Worm (Caenorhabditis elegans) whole organism, young adult: ENCODE measurements around the gene tre-3.

Source experiments
- B0261.1 ChIP-seq: sonication (generic microtip); optimal IDR thresholded peaks from 2 replicates; lab custom pipeline; 2016; ENCODE audit warnings: mild to moderate bottlenecking, missing genetic modification characterization, moderate library complexity, missing compliant biosample characterization
- B0336.3 ChIP-seq: fragments of 200-800 bp; sonication (Bioruptor generic); IDR thresholded peaks from 2 replicates; pipeline ENCODE4 v1.3.6; 2022; ENCODE audit warnings: missing genetic modification characterization, missing compliant biosample characterization
- C06A6.2 ChIP-seq: fragments of 200-800 bp; sonication (Bioruptor generic); conservative IDR thresholded peaks from 2 replicates; pipeline ENCODE4 v1.3.6; 2022; ENCODE audit warnings: missing genetic modification characterization, missing compliant biosample characterization
- D2030.7 ChIP-seq: fragments of 200-800 bp; sonication (Bioruptor generic); IDR thresholded peaks from 2 replicates; pipeline ENCODE4 v1.3.6; 2022; ENCODE audit warnings: missing genetic modification reagents, missing genetic modification characterization, missing compliant biosample characterization
- F10E7.11 ChIP-seq: sonication (generic microtip); optimal IDR thresholded peaks from 2 replicates; lab custom pipeline; 2017; ENCODE audit warnings: mild to moderate bottlenecking, missing genetic modification characterization, moderate library complexity, missing compliant biosample characterization
- F33H1.4 ChIP-seq: fragments of 200-800 bp; sonication (Bioruptor generic); IDR thresholded peaks from 2 replicates; pipeline ENCODE4 v1.3.6; 2022; ENCODE audit warnings: missing genetic modification reagents, missing genetic modification characterization, missing compliant biosample characterization
- F49E8.2 ChIP-seq: sonication (generic microtip); optimal IDR thresholded peaks from 3 replicates; lab custom pipeline; 2017; ENCODE audit warnings: missing genetic modification characterization, mild to moderate bottlenecking, missing compliant biosample characterization, antibody characterized with exemption, moderate library complexity; ENCODE audit not compliant: insufficient read depth
- F52B5.7 ChIP-seq: sonication (generic microtip); optimal IDR thresholded peaks from 2 replicates; lab custom pipeline; 2016; ENCODE audit warnings: mild to moderate bottlenecking, missing genetic modification characterization, missing compliant biosample characterization
- Y67H2A.10 ChIP-seq: fragments of 200-800 bp; sonication (Bioruptor generic); conservative IDR thresholded peaks from 2 replicates; pipeline ENCODE4 v1.3.6; 2022; ENCODE audit warnings: missing genetic modification reagents, missing genetic modification characterization, missing compliant biosample characterization
- ZK185.1 ChIP-seq: sonication (generic microtip); optimal IDR thresholded peaks from 2 replicates; lab custom pipeline; 2016; ENCODE audit warnings: mild to moderate bottlenecking, missing genetic modification characterization, missing compliant biosample characterization; ENCODE audit not compliant: poor library complexity, severe bottlenecking
- aptf-2 ChIP-seq: fragments of 200-800 bp; sonication (Bioruptor generic); conservative IDR thresholded peaks from 2 replicates; pipeline ENCODE4 v1.3.6; 2022; ENCODE audit warnings: missing genetic modification reagents, missing genetic modification characterization, missing compliant biosample characterization
- athp-1 ChIP-seq: sonication (generic microtip); optimal IDR thresholded peaks from 2 replicates; lab custom pipeline; 2017; ENCODE audit warnings: mild to moderate bottlenecking, missing genetic modification characterization, missing compliant biosample characterization
- attf-6 ChIP-seq: fragments of 200-800 bp; sonication (Bioruptor generic); IDR thresholded peaks from 2 replicates; pipeline ENCODE4 v1.3.6; 2022; ENCODE audit warnings: missing genetic modification reagents, missing genetic modification characterization, missing compliant biosample characterization
- ccch-3 ChIP-seq: fragments of 200-800 bp; sonication (Bioruptor generic); optimal IDR thresholded peaks from 2 replicates; lab custom pipeline; 2018; ENCODE audit warnings: mild to moderate bottlenecking, missing genetic modification characterization, missing compliant biosample characterization
- ceh-100 ChIP-seq: fragments of 200-800 bp; sonication (Bioruptor generic); IDR thresholded peaks from 2 replicates; pipeline ENCODE4 v1.3.6; 2022; ENCODE audit warnings: missing genetic modification reagents, missing genetic modification characterization, missing compliant biosample characterization
- ceh-27 ChIP-seq: fragments of 200-800 bp; sonication (Bioruptor generic); optimal IDR thresholded peaks from 2 replicates; lab custom pipeline; 2018; ENCODE audit warnings: mild to moderate bottlenecking, missing genetic modification characterization, moderate library complexity, missing compliant biosample characterization
- ceh-79 ChIP-seq: sonication (generic microtip); optimal IDR thresholded peaks from 2 replicates; lab custom pipeline; 2017; ENCODE audit warnings: mild to moderate bottlenecking, missing genetic modification characterization, missing compliant biosample characterization
- ceh-91 ChIP-seq: fragments of 200-800 bp; sonication (Bioruptor generic); IDR thresholded peaks from 2 replicates; pipeline ENCODE4 v1.3.6; 2022; ENCODE audit warnings: missing genetic modification reagents, missing genetic modification characterization, missing compliant biosample characterization
- chd-7 ChIP-seq: sonication (generic microtip); optimal IDR thresholded peaks from 2 replicates; lab custom pipeline; 2016; ENCODE audit warnings: mild to moderate bottlenecking, missing genetic modification characterization, moderate library complexity, missing compliant biosample characterization
- dox-1 ChIP-seq: fragments of 200-800 bp; sonication (Bioruptor generic); IDR thresholded peaks from 2 replicates; pipeline ENCODE4 v1.3.6; 2022; ENCODE audit warnings: missing genetic modification reagents, missing genetic modification characterization, missing compliant biosample characterization
- egrh-3 ChIP-seq: fragments of 200-800 bp; sonication (Bioruptor generic); IDR thresholded peaks from 2 replicates; pipeline ENCODE4 v1.3.6; 2022; ENCODE audit warnings: missing genetic modification reagents, missing genetic modification characterization, missing compliant biosample characterization
- let-607 ChIP-seq, 2 experiments: fragments of 200-800 bp in 1 of 2; sonication (Bioruptor generic) in 1 of 2; sonication (generic microtip) in 1 of 2; optimal IDR thresholded peaks; 2 replicates each; lab custom pipeline; 2016 to 2018; ENCODE audit warnings: mild to moderate bottlenecking in 2 of 2, missing compliant biosample characterization in 2 of 2, missing genetic modification characterization in 2 of 2, moderate library complexity in 2 of 2, missing genotype in 1 of 2
- mes-4 ChIP-seq: sonication (generic microtip); optimal IDR thresholded peaks from 2 replicates; lab custom pipeline; 2016; ENCODE audit warnings: missing genotype, missing genetic modification characterization, missing compliant biosample characterization
- nhr-179 ChIP-seq: sonication (generic microtip); optimal IDR thresholded peaks from 2 replicates; lab custom pipeline; 2016; ENCODE audit warnings: mild to moderate bottlenecking, missing genetic modification characterization, missing compliant biosample characterization
- nhr-80 ChIP-seq: sonication (generic microtip); optimal IDR thresholded peaks from 2 replicates; lab custom pipeline; 2016; ENCODE audit warnings: missing genetic modification characterization, missing compliant biosample characterization
- pbrm-1 ChIP-seq: fragments of 200-800 bp; sonication (Bioruptor generic); IDR thresholded peaks from 2 replicates; pipeline ENCODE4 v1.3.6; 2022; ENCODE audit warnings: missing genetic modification reagents, missing genetic modification characterization, missing compliant biosample characterization
- rpc-1 ChIP-seq, 2 experiments: fragments of 150-350 bp in 1 of 2; sonication (generic microtip) in 1 of 2; optimal IDR thresholded peaks; 2 replicates each; lab custom pipeline; 2014 to 2018; ENCODE audit warnings: missing biosample characterization in 1 of 2, missing genetic modification characterization in 1 of 2, missing genetic modification reagents in 1 of 2, missing genotype in 1 of 2
- sdz-38 ChIP-seq: sonication (generic microtip); optimal IDR thresholded peaks from 2 replicates; lab custom pipeline; 2016; ENCODE audit warnings: missing genotype, missing genetic modification characterization, missing compliant biosample characterization
- sea-2 ChIP-seq: fragments of 200-800 bp; sonication (Bioruptor generic); IDR thresholded peaks from 2 replicates; pipeline ENCODE4 v1.3.6; 2022; ENCODE audit warnings: missing genetic modification characterization, missing compliant biosample characterization
- somi-1 ChIP-seq: fragments of 200-800 bp; sonication (Bioruptor generic); optimal IDR thresholded peaks from 2 replicates; lab custom pipeline; 2018; ENCODE audit warnings: mild to moderate bottlenecking, missing genetic modification characterization, missing compliant biosample characterization
- sptf-2 ChIP-seq: fragments of 200-800 bp; sonication (Bioruptor generic); optimal IDR thresholded peaks from 2 replicates; lab custom pipeline; 2018; ENCODE audit warnings: mild to moderate bottlenecking, missing genetic modification characterization, missing compliant biosample characterization
- zfh-2 ChIP-seq: fragments of 200-800 bp; sonication (Bioruptor generic); conservative IDR thresholded peaks from 2 replicates; pipeline ENCODE4 v1.3.6; 2022; ENCODE audit warnings: missing genetic modification reagents, missing genetic modification characterization, missing compliant biosample characterization
- ztf-22 ChIP-seq: fragments of 200-800 bp; sonication (Bioruptor generic); optimal IDR thresholded peaks from 2 replicates; lab custom pipeline; 2018; ENCODE audit warnings: mild to moderate bottlenecking, missing genetic modification characterization, moderate library complexity, missing compliant biosample characterization

Gene tre-3

ce11 chrV:11751480-11751879, 35.8 kb upstream of the tre-3 start:
- TF ChIP-seq B0336.3 (GFP tag; lab: Robert Waterston, UW) (no peak), nhr-179 (no peak), athp-1 (tag; lab: Kevin White, UChicago) (no peak), sea-2 (GFP tag; lab: Robert Waterston, UW) (no peak), sdz-38 (no peak), ceh-91 (GFP tag; lab: Robert Waterston, UW) (no peak), B0261.1 (tag; lab: Kevin White, UChicago) (no peak)

DNA sequence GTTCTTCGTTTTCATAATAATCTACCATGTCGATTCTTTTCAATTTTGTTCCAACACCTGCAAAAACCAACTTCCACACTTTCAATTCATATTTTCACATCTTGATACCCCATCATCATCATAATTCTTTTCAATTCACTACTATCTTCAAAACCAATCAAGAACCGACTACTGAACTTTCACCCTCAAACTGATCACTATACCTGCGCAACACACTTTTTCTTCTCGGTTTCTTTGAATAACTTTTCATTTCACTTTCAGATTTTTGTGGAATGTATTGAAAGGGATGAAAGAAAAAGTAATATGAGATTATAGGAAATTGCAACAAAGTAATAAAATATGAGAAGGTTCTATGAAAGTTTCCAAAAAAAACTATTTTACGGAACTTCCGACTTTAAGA, 25.4 kb upstream of the tre-3 start:
- TF ChIP-seq let-607 (tag; optimal IDR thresholded peaks at IDR 0.05; lab: Kevin White, UChicago) (no peak), ceh-100 (GFP tag; lab: Robert Waterston, UW) (no peak)

DNA sequence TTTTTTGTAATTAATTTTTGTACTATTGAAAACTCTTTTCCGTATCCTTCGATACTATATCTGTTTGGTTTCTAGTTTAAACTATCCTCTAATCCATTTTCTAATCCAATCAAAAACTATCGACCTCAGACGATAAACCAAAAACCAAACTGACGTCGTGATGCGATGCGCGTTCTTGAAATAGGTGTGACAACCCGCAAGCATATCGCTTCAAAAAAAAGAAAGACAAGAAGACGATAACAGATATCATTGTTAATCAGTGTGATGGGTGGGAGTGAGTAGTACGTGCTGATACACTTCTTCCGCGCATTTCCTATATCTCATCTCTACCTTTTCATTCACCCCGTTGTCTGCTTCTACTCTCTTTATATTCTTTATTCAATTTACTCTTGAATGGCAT, 24.1 kb upstream of the tre-3 start, which contains the start of gene T04F3.1:
TSS of gene T04F3.1 (plus strand) at position 246 of the 400 bp plus-strand sequence.
- TF ChIP-seq ceh-91 (GFP tag; lab: Robert Waterston, UW) (no peak), nhr-179 (no peak), ZK185.1 (tag; lab: Kevin White, UChicago) (no peak), nhr-80 (tag; lab: Kevin White, UChicago) (no peak), sptf-2 (GFP tag; lab: Kevin White, UChicago) (no peak), ceh-27 (GFP tag; lab: Kevin White, UChicago) (no peak), aptf-2 (GFP tag; lab: Robert Waterston, UW) (no peak), egrh-3 (no peak), dox-1 (no peak), D2030.7 (GFP tag; lab: Robert Waterston, UW) (no peak)

- TF ChIP-seq F33H1.4 (GFP tag; lab: Robert Waterston, UW) = no peak
- no peak for TF ChIP-seq rpc-1 (optimal IDR thresholded peaks at IDR 0.05; lab: Kevin White, UChicago)
- TF ChIP-seq rpc-1 (tag; optimal IDR thresholded peaks at IDR 0.05; lab: Kevin White, UChicago) = no peak
- no peak for TF ChIP-seq F10E7.11 (tag; lab: Kevin White, UChicago)
- TF ChIP-seq zfh-2 = no peak
- no peak for TF ChIP-seq D2030.7 (GFP tag; lab: Robert Waterston, UW)
- no peak for TF ChIP-seq ztf-22 (GFP tag; lab: Kevin White, UChicago)
- TF ChIP-seq attf-6 (GFP tag; lab: Robert Waterston, UW) = no peak
- no peak for TF ChIP-seq C06A6.2
- TF ChIP-seq chd-7 (tag; lab: Kevin White, UChicago) = no peak
- no peak for TF ChIP-seq ccch-3 (GFP tag; lab: Kevin White, UChicago)
- TF ChIP-seq sea-2 (GFP tag; lab: Robert Waterston, UW) = no peak
- TF ChIP-seq somi-1 (GFP tag; lab: Kevin White, UChicago) = no peak
- no peak for TF ChIP-seq ceh-79 (tag; lab: Kevin White, UChicago)
- TF ChIP-seq sptf-2 (GFP tag; lab: Kevin White, UChicago) = no peak
- no peak for TF ChIP-seq nhr-80 (tag; lab: Kevin White, UChicago)
- TF ChIP-seq F52B5.7 (tag; lab: Kevin White, UChicago) = no peak
- TF ChIP-seq pbrm-1 (GFP tag; lab: Robert Waterston, UW) = no peak
- TF ChIP-seq Y67H2A.10 (GFP tag; lab: Robert Waterston, UW) = no peak
- no peak for TF ChIP-seq F49E8.2 (tag; lab: Kevin White, UChicago)
- no peak for TF ChIP-seq mes-4
Observed at ce11 chrV:11737333-11737732, 21.6 kb upstream of the tre-3 start.
